Fruit fly (Drosophila melanogaster) Kc167 (cell line): ENCODE results near the gene CG18675.

ENCODE experiments used
- Myc ChIP-seq: fragments of >200 bp; optimal IDR thresholded peaks from 2 replicates; lab custom pipeline; 2017; ENCODE audit warnings: missing external identifiers
- Sin3A ChIP-seq: fragments of >200 bp; optimal IDR thresholded peaks from 2 replicates; lab custom pipeline; 2018; ENCODE audit warnings: missing external identifiers
- insv ChIP-seq: fragments of >200 bp; optimal IDR thresholded peaks from 3 replicates; lab custom pipeline; 2018; ENCODE audit warnings: missing external identifiers
- psq ChIP-seq: fragments of >200 bp; optimal IDR thresholded peaks from 2 replicates; lab custom pipeline; 2017; ENCODE audit warnings: missing external identifiers

DNA sequence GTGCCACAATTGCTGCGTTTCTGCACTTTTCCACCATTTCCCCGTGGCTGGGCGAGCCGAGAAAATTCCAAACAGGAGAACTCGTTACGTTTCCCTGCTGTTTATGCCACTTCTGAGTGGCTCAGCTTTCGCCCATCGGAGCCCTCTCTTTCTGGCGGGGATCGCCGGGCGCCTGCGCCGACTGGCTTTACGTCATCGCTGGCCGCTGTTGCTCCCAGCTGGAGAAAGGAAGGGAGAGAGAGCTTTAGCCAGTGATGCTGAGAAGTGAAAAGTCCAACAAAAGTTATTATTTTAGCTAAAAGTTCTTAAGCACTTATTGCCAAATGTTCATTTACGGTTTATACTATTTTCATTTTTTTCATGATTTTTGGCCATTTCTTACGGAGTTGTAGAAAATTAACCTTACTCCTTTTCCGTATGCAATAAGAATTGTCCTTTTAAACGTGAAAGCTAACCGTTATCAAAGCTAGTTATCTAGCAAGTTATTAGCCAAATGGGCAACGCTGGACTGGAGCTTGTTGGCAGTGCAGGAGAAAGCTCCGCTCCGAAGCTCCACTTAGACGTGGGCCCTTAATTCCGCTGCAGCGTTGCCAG, 14.3 kb downstream of the CG18675 start, which contains the start of the genes Teh2 and tipE:
- no peak for TF ChIP-seq Sin3A
- no peak for TF ChIP-seq insv
- TF ChIP-seq Myc (lab: Kevin White, UChicago) = no peak
- TF ChIP-seq psq (lab: Kevin White, UChicago) = no peak
